Fruit fly (Drosophila melanogaster) whole organism, embryonic: Measurements from ENCODE around the gene CG12075.
A peak's percentile ranks its signal among the peaks of the same experiment; 100 is the strongest.

Experiments used
- Abd-B ChIP-seq: fragments of 200-800 bp; sonication (Bioruptor generic); optimal IDR thresholded peaks from 2 replicates; lab custom pipeline; 2018; ENCODE audit warnings: missing biosample characterization, mild to moderate bottlenecking, missing genetic modification characterization, moderate library complexity
- Asciz ChIP-seq: fragments of 200-800 bp; sonication (Bioruptor generic); optimal IDR thresholded peaks from 2 replicates; lab custom pipeline; 2017; ENCODE audit warnings: missing biosample characterization, mild to moderate bottlenecking, missing genetic modification characterization, missing genetic modification reagents
- Atf-2 ChIP-seq: fragments of 200-800 bp; sonication (Bioruptor generic); optimal IDR thresholded peaks from 2 replicates; lab custom pipeline; 2016; ENCODE audit warnings: missing biosample characterization, missing genetic modification characterization
- B-H1 ChIP-seq: fragments of 200-800 bp; sonication (Bioruptor generic); IDR thresholded peaks from 3 replicates; pipeline ENCODE4 v1.3.6; 2022; ENCODE audit warnings: missing biosample characterization, missing genetic modification characterization
- CG11456 ChIP-seq: fragments of 200-800 bp; sonication (Bioruptor generic); IDR thresholded peaks from 3 replicates; pipeline ENCODE4 v1.3.6; 2022; ENCODE audit warnings: missing biosample characterization, missing genetic modification characterization
- CG12236 ChIP-seq: fragments of 200-800 bp; sonication (Bioruptor generic); optimal IDR thresholded peaks from 2 replicates; lab custom pipeline; 2016; ENCODE audit warnings: missing biosample characterization, missing genetic modification characterization
- CG13123 ChIP-seq: fragments of 200-800 bp; sonication (Bioruptor generic); optimal IDR thresholded peaks from 2 replicates; lab custom pipeline; 2016; ENCODE audit warnings: missing biosample characterization, missing genetic modification characterization
- CG13775 ChIP-seq: fragments of 200-800 bp; sonication (Bioruptor generic); optimal IDR thresholded peaks from 3 replicates; lab custom pipeline; 2017; ENCODE audit warnings: missing biosample characterization, mild to moderate bottlenecking, missing genetic modification characterization
- CG14860 ChIP-seq: fragments of 200-800 bp; sonication (Bioruptor generic); IDR thresholded peaks from 3 replicates; pipeline ENCODE4 v1.3.6; 2022; ENCODE audit warnings: missing biosample characterization, missing genetic modification characterization; ENCODE audit not compliant: partially characterized antibody
- CG15479 ChIP-seq: fragments of 200-800 bp; sonication (Bioruptor generic); optimal IDR thresholded peaks from 3 replicates; lab custom pipeline; 2019; ENCODE audit warnings: missing biosample characterization, mild to moderate bottlenecking, missing genetic modification characterization, moderate library complexity
- CG15601 ChIP-seq: fragments of 200-800 bp; sonication (Bioruptor generic); optimal IDR thresholded peaks from 3 replicates; lab custom pipeline; 2019; ENCODE audit warnings: missing biosample characterization, mild to moderate bottlenecking, missing genetic modification characterization, moderate library complexity
- CG1602 ChIP-seq: fragments of 200-800 bp; sonication (Bioruptor generic); optimal IDR thresholded peaks from 3 replicates; lab custom pipeline; 2016; ENCODE audit warnings: missing biosample characterization, missing genetic modification characterization
- CG3281 ChIP-seq: fragments of 200-800 bp; sonication (Bioruptor generic); optimal IDR thresholded peaks from 3 replicates; lab custom pipeline; 2017; ENCODE audit warnings: missing biosample characterization, mild to moderate bottlenecking, missing genetic modification characterization
- CG3838 ChIP-seq: fragments of 200-800 bp; sonication (Bioruptor generic); optimal IDR thresholded peaks from 3 replicates; lab custom pipeline; 2016; ENCODE audit warnings: missing biosample characterization, missing genetic modification characterization
- CG7271 ChIP-seq: fragments of 200-800 bp; sonication (Bioruptor generic); optimal IDR thresholded peaks from 2 replicates; lab custom pipeline; 2018; ENCODE audit warnings: missing biosample characterization, mild to moderate bottlenecking, missing genetic modification characterization, moderate library complexity
- CG7745 ChIP-seq: fragments of 200-800 bp; sonication (Bioruptor generic); optimal IDR thresholded peaks from 2 replicates; lab custom pipeline; 2018; ENCODE audit warnings: missing biosample characterization, mild to moderate bottlenecking, missing genetic modification characterization, moderate library complexity
- CG7963 ChIP-seq: fragments of 200-800 bp; sonication (Bioruptor generic); IDR thresholded peaks from 3 replicates; pipeline ENCODE4 v1.3.6; 2022; ENCODE audit warnings: missing biosample characterization, missing genetic modification characterization; ENCODE audit not compliant: partially characterized antibody
- CG8478 ChIP-seq: fragments of >200 bp; optimal IDR thresholded peaks from 2 replicates; lab custom pipeline; 2018
- Dek ChIP-seq: fragments of 200-800 bp; sonication (Bioruptor generic); optimal IDR thresholded peaks from 3 replicates; lab custom pipeline; 2019; ENCODE audit warnings: missing biosample characterization, mild to moderate bottlenecking, missing genetic modification characterization, moderate library complexity
- Dll ChIP-seq: fragments of 200-800 bp; sonication (Bioruptor generic); IDR thresholded peaks from 4 replicates; pipeline ENCODE4 v1.3.6; 2022; ENCODE audit warnings: missing biosample characterization, missing genetic modification characterization; ENCODE audit not compliant: partially characterized antibody
- Drgx ChIP-seq: fragments of 200-800 bp; sonication (Bioruptor generic); IDR thresholded peaks from 2 replicates; pipeline ENCODE4 v1.3.6; 2022; ENCODE audit warnings: missing biosample characterization, missing genetic modification characterization
- H2.0 ChIP-seq: fragments of 200-800 bp; sonication (Bioruptor generic); IDR thresholded peaks from 2 replicates; pipeline ENCODE4 v1.3.6; 2022; ENCODE audit warnings: missing biosample characterization, missing genetic modification characterization
- HmgD ChIP-seq: fragments of 200-800 bp; sonication (Bioruptor generic); optimal IDR thresholded peaks from 3 replicates; lab custom pipeline; 2016; ENCODE audit warnings: missing biosample characterization, missing genetic modification characterization
- Hsf ChIP-seq: fragments of 200-800 bp; sonication (Bioruptor generic); optimal IDR thresholded peaks from 3 replicates; lab custom pipeline; 2016; ENCODE audit warnings: missing biosample characterization, missing genetic modification characterization
- Nf-YB ChIP-seq: fragments of 200-800 bp; sonication (Bioruptor generic); optimal IDR thresholded peaks from 3 replicates; lab custom pipeline; 2019; ENCODE audit warnings: missing biosample characterization, mild to moderate bottlenecking, missing genetic modification characterization, moderate library complexity
- Nf-YC ChIP-seq: fragments of 200-800 bp; optimal IDR thresholded peaks from 3 replicates; lab custom pipeline; 2019; ENCODE audit warnings: missing biosample characterization, mild to moderate bottlenecking, missing genetic modification characterization, moderate library complexity
- Opbp ChIP-seq: fragments of 200-800 bp; sonication (Bioruptor generic); IDR thresholded peaks from 3 replicates; pipeline ENCODE4 v1.3.6; 2022; ENCODE audit warnings: missing biosample characterization, missing genetic modification characterization; ENCODE audit not compliant: partially characterized antibody
- Optix ChIP-seq: fragments of 200-800 bp; sonication (Bioruptor generic); IDR thresholded peaks from 3 replicates; pipeline ENCODE4 v1.3.6; 2022; ENCODE audit warnings: missing biosample characterization, missing genetic modification characterization
- Scr ChIP-seq: fragments of 200-800 bp; sonication (Bioruptor generic); IDR thresholded peaks from 2 replicates; pipeline ENCODE4 v1.3.6; 2022; ENCODE audit warnings: missing biosample characterization, missing genetic modification characterization; ENCODE audit not compliant: partially characterized antibody
- abd-A ChIP-seq: fragments of 200-800 bp; sonication (Bioruptor generic); optimal IDR thresholded peaks from 3 replicates; lab custom pipeline; 2019; ENCODE audit warnings: missing biosample characterization, mild to moderate bottlenecking, missing genetic modification characterization, moderate library complexity
- btn ChIP-seq: fragments of 200-800 bp; sonication (Bioruptor generic); optimal IDR thresholded peaks from 2 replicates; lab custom pipeline; 2016; ENCODE audit warnings: missing biosample characterization, missing genetic modification characterization
- chinmo ChIP-seq: fragments of 200-800 bp; sonication (Bioruptor generic); IDR thresholded peaks from 4 replicates; pipeline ENCODE4 v1.3.6; 2022; ENCODE audit warnings: missing biosample characterization, missing genetic modification characterization; ENCODE audit not compliant: partially characterized antibody
- crol ChIP-seq: fragments of 200-800 bp; sonication (Bioruptor generic); IDR thresholded peaks from 2 replicates; pipeline ENCODE4 v1.3.6; 2022; ENCODE audit warnings: missing biosample characterization, missing genetic modification characterization
- crp ChIP-seq, 2 experiments: fragments of 200-800 bp; sonication (Bioruptor generic); optimal IDR thresholded peaks; 2 replicates in 1 of 2; 3 replicates in 1 of 2; lab custom pipeline; 2017; ENCODE audit warnings: missing biosample characterization in 2 of 2, missing genetic modification characterization in 2 of 2, mild to moderate bottlenecking in 1 of 2, moderate library complexity in 1 of 2
- disco-r ChIP-seq: fragments of 200-800 bp; sonication (Bioruptor generic); optimal IDR thresholded peaks from 2 replicates; lab custom pipeline; 2016; ENCODE audit warnings: missing biosample characterization, missing genetic modification characterization
- ftz-f1 ChIP-seq: fragments of 200-800 bp; sonication (Bioruptor generic); optimal IDR thresholded peaks from 2 replicates; lab custom pipeline; 2016; ENCODE audit warnings: missing biosample characterization, missing genetic modification characterization
- gsb ChIP-seq: fragments of 200-800 bp; sonication (Bioruptor generic); IDR thresholded peaks from 2 replicates; pipeline ENCODE4 v1.3.6; 2022; ENCODE audit warnings: missing biosample characterization, missing genetic modification characterization
- ham ChIP-seq: fragments of 200-800 bp; sonication (Bioruptor generic); IDR thresholded peaks from 2 replicates; pipeline ENCODE4 v1.3.6; 2022; ENCODE audit warnings: missing biosample characterization, missing genetic modification characterization
- ind ChIP-seq: fragments of 200-800 bp; sonication (Bioruptor generic); optimal IDR thresholded peaks from 3 replicates; lab custom pipeline; 2016; ENCODE audit warnings: missing biosample characterization, missing genetic modification characterization
- knrl ChIP-seq: fragments of 200-800 bp; sonication (Bioruptor generic); IDR thresholded peaks from 3 replicates; pipeline ENCODE4 v1.3.6; 2022; ENCODE audit warnings: missing biosample characterization, missing genetic modification characterization; ENCODE audit not compliant: partially characterized antibody
- phol ChIP-seq: fragments of 200-800 bp; sonication (Bioruptor generic); optimal IDR thresholded peaks from 3 replicates; lab custom pipeline; 2018; ENCODE audit warnings: missing biosample characterization, mild to moderate bottlenecking, missing genetic modification characterization, moderate library complexity
- pros ChIP-seq: fragments of 200-800 bp; sonication (Bioruptor generic); optimal IDR thresholded peaks from 3 replicates; lab custom pipeline; 2019; ENCODE audit warnings: missing biosample characterization, mild to moderate bottlenecking, missing genetic modification characterization, moderate library complexity
- row ChIP-seq: fragments of 200-800 bp; sonication (Bioruptor generic); IDR thresholded peaks from 3 replicates; pipeline ENCODE4 v1.3.6; 2022; ENCODE audit warnings: missing biosample characterization, missing genetic modification characterization
- run ChIP-seq: fragments of 200-800 bp; sonication (Bioruptor generic); optimal IDR thresholded peaks from 3 replicates; lab custom pipeline; 2018; ENCODE audit warnings: missing biosample characterization, mild to moderate bottlenecking, missing genetic modification characterization
- scrt ChIP-seq: fragments of 200-800 bp; sonication (Bioruptor generic); optimal IDR thresholded peaks from 2 replicates; lab custom pipeline; 2018; ENCODE audit warnings: missing biosample characterization, mild to moderate bottlenecking, missing genetic modification characterization, moderate library complexity
- sd ChIP-seq: fragments of 200-800 bp; sonication (Bioruptor generic); optimal IDR thresholded peaks from 3 replicates; lab custom pipeline; 2018; ENCODE audit warnings: missing biosample characterization, mild to moderate bottlenecking, missing genetic modification characterization, moderate library complexity
- sens ChIP-seq: fragments of 200-800 bp; sonication (Bioruptor generic); peaks from one replicate; lab custom pipeline; 2016; ENCODE audit warnings: missing biosample characterization, missing genetic modification characterization
- tll ChIP-seq, 2 experiments: fragments of 200-800 bp in 1 of 2; fragments of >200 bp in 1 of 2; sonication (Bioruptor generic) in 1 of 2; optimal IDR thresholded peaks; 2 replicates each; lab custom pipeline; 2017 to 2019; ENCODE audit warnings: missing biosample characterization in 2 of 2, missing genetic modification characterization in 2 of 2, mild to moderate bottlenecking in 1 of 2, moderate library complexity in 1 of 2
- yki ChIP-seq: fragments of >200 bp; optimal IDR thresholded peaks from 3 replicates; lab custom pipeline; 2018
- zf30C ChIP-seq: fragments of 200-800 bp; sonication (Bioruptor generic); optimal IDR thresholded peaks from 3 replicates; lab custom pipeline; 2018; ENCODE audit warnings: missing biosample characterization, mild to moderate bottlenecking, missing genetic modification characterization

CG12075 gene

dm6 chrX:8806561-8807190 lies 31.4 kb upstream of the CG12075 start (continued):
- TF ChIP-seq CG11456 (GFP tag; lab: Robert Waterston, UW), result no peak
- TF ChIP-seq CG7745 (tag; lab: Kevin White, UChicago), result no peak
- TF ChIP-seq Nf-YC (tag; lab: Kevin White, UChicago), result peak; percentile 98
- no peak for TF ChIP-seq Dek
- peak; percentile 81 for TF ChIP-seq crol (GFP tag; lab: Robert Waterston, UW)
- TF ChIP-seq row (GFP tag; lab: Robert Waterston, UW), result no peak
- TF ChIP-seq Asciz (GFP tag; lab: Kevin White, UChicago), result no peak
- TF ChIP-seq CG3838 (GFP tag; lab: Kevin White, UChicago), result no peak
- peak; percentile 91 for TF ChIP-seq CG8478
- no peak for TF ChIP-seq HmgD (GFP tag; lab: Kevin White, UChicago)
- peak; percentile 9 for TF ChIP-seq CG15479
- TF ChIP-seq Abd-B, result peak; percentile 5
- no peak for TF ChIP-seq CG14860 (GFP tag; lab: Robert Waterston, UW)
- no peak for TF ChIP-seq CG7963 (GFP tag; lab: Robert Waterston, UW)
- peak; percentile 22 for TF ChIP-seq sens (GFP tag; lab: Kevin White, UChicago)
- TF ChIP-seq Hsf (GFP tag; lab: Kevin White, UChicago), result no peak
- TF ChIP-seq CG12236, result no peak
- peak; percentile 54 for TF ChIP-seq run (tag; lab: Kevin White, UChicago)
- TF ChIP-seq CG15601 (tag; lab: Kevin White, UChicago), result no peak
- peak; percentile 98 for TF ChIP-seq Nf-YB (GFP tag; lab: Kevin White, UChicago)
- TF ChIP-seq btn (GFP tag; lab: Kevin White, UChicago), result no peak
- peak; percentile 19; the same call in 1 of the 2 replicates for TF ChIP-seq Scr (GFP tag; lab: Robert Waterston, UW)
- TF ChIP-seq crp (GFP tag; optimal IDR thresholded peaks at IDR 0.05; lab: Kevin White, UChicago), result no peak
- peak; percentile 73 for TF ChIP-seq scrt (GFP tag; lab: Kevin White, UChicago)
- peak; percentile 73; the same call in 1 of the 4 replicates for TF ChIP-seq chinmo (GFP tag; lab: Robert Waterston, UW)
- TF ChIP-seq disco-r, result no peak
- TF ChIP-seq ftz-f1, result peak; percentile 60
- TF ChIP-seq tll (GFP tag; optimal IDR thresholded peaks at IDR 0.05; lab: Kevin White, UChicago), result peak in 1 of 2 experiments; percentile 18
- TF ChIP-seq CG7271 (tag; lab: Kevin White, UChicago), result no peak
- TF ChIP-seq Opbp (GFP tag; lab: Robert Waterston, UW), result no peak
- no peak for TF ChIP-seq CG3281 (GFP tag; lab: Kevin White, UChicago)
- peak; percentile 30 for TF ChIP-seq phol (tag; lab: Kevin White, UChicago)
- no peak for TF ChIP-seq gsb
- 0 out of 3 replicates have a peak, but pooled peaks have one; percentile 40 for TF ChIP-seq knrl
- no peak for TF ChIP-seq Dll (GFP tag; lab: Robert Waterston, UW)
- TF ChIP-seq ind (GFP tag; lab: Kevin White, UChicago), result no peak
- peak; percentile 4 for TF ChIP-seq yki
- TF ChIP-seq Atf-2 (GFP tag; lab: Kevin White, UChicago), result no peak
- TF ChIP-seq Drgx, result no peak
- TF ChIP-seq CG13775 (GFP tag; lab: Kevin White, UChicago), result no peak
- TF ChIP-seq Optix (GFP tag; lab: Robert Waterston, UW), result no peak
- TF ChIP-seq abd-A (tag; lab: Kevin White, UChicago), result peak; percentile 69
- no peak for TF ChIP-seq B-H1
- no peak for TF ChIP-seq H2.0 (GFP tag; lab: Robert Waterston, UW)
- TF ChIP-seq sd (tag; lab: Kevin White, UChicago), result peak; percentile 38
- no peak for TF ChIP-seq CG1602 (GFP tag; lab: Kevin White, UChicago)
- no peak for TF ChIP-seq CG13123 (GFP tag; lab: Kevin White, UChicago)
- TF ChIP-seq zf30C (GFP tag; lab: Kevin White, UChicago), result no peak
- TF ChIP-seq ham (GFP tag; lab: Robert Waterston, UW), result no peak
- no peak for TF ChIP-seq pros (GFP tag; lab: Kevin White, UChicago)
